Fruit fly (Drosophila melanogaster): ENCODE results near the gene Pxn.

DNA sequence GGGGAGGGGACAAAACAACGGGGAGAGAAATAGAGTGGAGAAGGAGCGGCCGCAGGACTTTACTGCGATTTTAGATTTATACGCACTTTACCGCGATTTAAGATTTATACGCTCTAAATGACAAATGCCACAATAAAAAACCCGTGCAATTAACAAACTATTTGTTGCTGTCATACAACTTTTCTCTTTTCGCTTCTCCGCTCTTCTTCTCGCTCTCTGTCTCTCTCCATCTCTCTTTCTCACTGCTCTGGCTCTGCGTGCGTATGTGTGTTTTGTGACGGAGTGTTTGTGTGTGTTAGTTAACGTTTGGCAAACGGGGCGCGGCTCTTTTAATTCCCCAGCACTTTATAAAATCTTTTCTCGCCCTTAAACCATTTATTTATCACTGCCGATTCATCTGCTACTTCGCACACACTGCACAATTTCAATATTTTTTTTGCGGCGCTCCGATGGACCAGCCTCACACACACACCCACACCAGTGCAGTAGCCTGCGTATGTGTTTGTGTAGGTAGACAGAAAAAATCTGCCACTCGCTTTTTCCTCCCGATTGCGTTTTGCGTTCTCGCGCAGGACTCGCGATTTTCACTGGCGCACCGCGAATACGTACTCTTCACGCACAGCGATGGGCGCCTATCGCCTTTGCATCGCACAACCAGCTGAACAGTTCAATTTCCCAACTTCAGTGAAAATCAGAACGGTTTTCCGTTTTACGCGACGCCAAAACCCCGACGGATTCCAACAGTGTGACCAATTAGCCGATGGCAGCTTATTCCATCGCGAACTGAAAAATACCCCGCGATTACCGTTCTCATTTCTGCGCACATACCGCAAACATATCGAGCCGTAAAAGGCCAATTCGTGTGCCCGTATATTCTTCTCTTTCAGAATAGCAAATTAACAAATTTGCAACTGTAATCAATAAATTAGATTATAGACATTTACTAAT is 43.8 kb downstream of the Pxn start, which contains the start of gene msn:
- no peak for TF ChIP-seq h (optimal IDR thresholded peaks at IDR 0.05)
- TF ChIP-seq Myc (optimal IDR thresholded peaks at IDR 0.05) = no peak
- TF ChIP-seq psq (optimal IDR thresholded peaks at IDR 0.05) = no peak
- TF ChIP-seq ttk (optimal IDR thresholded peaks at IDR 0.05) = no peak
- no peak for TF ChIP-seq insv (optimal IDR thresholded peaks at IDR 0.05)
